Fruit fly (Drosophila melanogaster): ENCODE results near the gene RpL27.

RpL27 gene

dm6 chr3R:25652066-25652720, 32.7 kb downstream of the RpL27 start (continued):
- TF ChIP-seq CG33557 (GFP tag; optimal IDR thresholded peaks at IDR 0.05) (no peak), CG6791 (GFP tag; IDR thresholded peaks at IDR 0.05; ENCODE audit: partially characterized antibody) (peak; percentile 66), prd (optimal IDR thresholded peaks at IDR 0.05) (no peak), prd (GFP tag; IDR thresholded peaks at IDR 0.05) (no peak), sob (GFP tag; IDR thresholded peaks at IDR 0.05) (0 out of 2 replicates have a peak, but pooled peaks have one; percentile 23), Poxn (GFP tag; IDR thresholded peaks at IDR 0.05) (no peak), Vsx1 (GFP tag; optimal IDR thresholded peaks at IDR 0.05) (peak; percentile 58), BtbVII (GFP tag; optimal IDR thresholded peaks at IDR 0.05) (peak; percentile 22), Hmr (GFP tag; optimal IDR thresholded peaks at IDR 0.05) (no peak), dysf (GFP tag; IDR thresholded peaks at IDR 0.05) (0 out of 3 replicates have a peak, but pooled peaks have one; percentile 7), hbn (GFP tag; IDR thresholded peaks at IDR 0.05; ENCODE audit: partially characterized antibody) (no peak), NfI (GFP tag; optimal IDR thresholded peaks at IDR 0.05) (peak; percentile 6), Spps (tag; optimal IDR thresholded peaks at IDR 0.05) (no peak), exex (tag; optimal IDR thresholded peaks at IDR 0.05) (peak; percentile 87), bcd (GFP tag; optimal IDR thresholded peaks at IDR 0.05) (peak; percentile 49)

DNA sequence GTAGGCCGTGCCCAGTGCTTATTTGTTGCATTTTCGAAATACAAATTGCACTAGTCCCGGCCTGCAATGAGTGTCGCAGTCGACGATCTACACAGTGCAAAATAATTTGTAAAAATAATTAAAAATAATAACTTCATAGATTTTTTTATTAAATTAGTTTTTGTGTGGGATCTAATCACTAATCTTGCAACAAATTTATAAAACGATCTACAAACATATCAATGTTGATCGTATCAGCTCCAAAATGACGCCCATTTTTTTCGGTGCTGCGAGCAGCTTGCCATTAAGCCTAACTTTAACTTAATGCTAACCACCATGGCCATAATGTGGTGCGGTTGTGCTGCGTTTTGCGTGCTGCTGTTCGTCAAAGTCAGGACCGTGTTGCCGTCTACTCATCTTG, 33.4 kb downstream of the RpL27 start:
- TF ChIP-seq CG17385 (GFP tag; optimal IDR thresholded peaks at IDR 0.05) (peak; percentile 10), bsh (GFP tag; optimal IDR thresholded peaks at IDR 0.05) (peak in 1 of 2 experiments; percentile 16), CG18599 (GFP tag; optimal IDR thresholded peaks at IDR 0.05) (peak; percentile 5), Ada2b (GFP tag; IDR thresholded peaks at IDR 0.05) (peak; percentile 41; the same call in 1 of the 2 replicates), CG9932 (GFP tag; IDR thresholded peaks at IDR 0.05) (no peak), CG1024 (GFP tag; IDR thresholded peaks at IDR 0.05) (no peak), HmgZ (tag; optimal IDR thresholded peaks at IDR 0.05) (no peak), NC2β (GFP tag; optimal IDR thresholded peaks at IDR 0.05) (no peak), corto (GFP tag; optimal IDR thresholded peaks at IDR 0.05) (peak; percentile 22), CG2712 (tag; optimal IDR thresholded peaks at IDR 0.05) (peak; percentile 34), CG10979 (tag; optimal IDR thresholded peaks at IDR 0.05) (peak; percentile 33), hkb (optimal IDR thresholded peaks at IDR 0.05) (no peak), hkb (GFP tag; IDR thresholded peaks at IDR 0.05) (peak; percentile 60), CG18262 (tag; optimal IDR thresholded peaks at IDR 0.05) (peak; percentile 22), CG16815 (GFP tag; optimal IDR thresholded peaks at IDR 0.05) (no peak), Ptx1 (GFP tag; IDR thresholded peaks at IDR 0.05) (0 out of 2 replicates have a peak, but pooled peaks have one; percentile 36), grau (tag; optimal IDR thresholded peaks at IDR 0.05) (peak; percentile 16), Hand (GFP tag; optimal IDR thresholded peaks at IDR 0.05) (no peak), wdn (GFP tag; IDR thresholded peaks at IDR 0.05) (0 out of 2 replicates have a peak, but pooled peaks have one; percentile 12), Scr (GFP tag; IDR thresholded peaks at IDR 0.05; ENCODE audit: partially characterized antibody) (no peak), HLH54F (GFP tag; optimal IDR thresholded peaks at IDR 0.05) (no peak), phol (tag; optimal IDR thresholded peaks at IDR 0.05) (peak; percentile 24), nerfin-2 (GFP tag; IDR thresholded peaks at IDR 0.05; ENCODE audit: partially characterized antibody) (0 out of 2 replicates have a peak, but pooled peaks have one; percentile 0), CG14014 (GFP tag; IDR thresholded peaks at IDR 0.05) (0 out of 2 replicates have a peak, but pooled peaks have one; percentile 25), kay (GFP tag; optimal IDR thresholded peaks at IDR 0.05) (no peak), CG17359 (tag; optimal IDR thresholded peaks at IDR 0.05) (peak; percentile 38), CG14441 (GFP tag; IDR thresholded peaks at IDR 0.05) (0 out of 2 replicates have a peak, but pooled peaks have one; percentile 16), CG17829 (tag; optimal IDR thresholded peaks at IDR 0.05) (no peak), stc (GFP tag; IDR thresholded peaks at IDR 0.05) (0 out of 2 replicates have a peak, but pooled peaks have one; percentile 5), emc (GFP tag; optimal IDR thresholded peaks at IDR 0.05) (no peak), CG4424 (GFP tag; optimal IDR thresholded peaks at IDR 0.05) (peak; percentile 23), CG10366 (GFP tag; IDR thresholded peaks at IDR 0.05) (peak; percentile 28; the same call in 1 of the 2 replicates), prd (optimal IDR thresholded peaks at IDR 0.05) (no peak), prd (GFP tag; IDR thresholded peaks at IDR 0.05) (peak; percentile 33; the same call in 2 of the 3 replicates), sens (GFP tag) (peak; percentile 27)

Measured in whole organism, embryonic.